Fruit fly (Drosophila melanogaster) whole organism, embryonic: ENCODE data around the gene Pvr.
A peak's percentile ranks its signal among the peaks of the same experiment; 100 is the strongest.

Source experiments
- CG10543 ChIP-seq: fragments of 200-800 bp; sonication (Bioruptor generic); optimal IDR thresholded peaks from 3 replicates; lab custom pipeline; 2017; ENCODE audit warnings: missing biosample characterization, mild to moderate bottlenecking, missing genetic modification characterization, moderate library complexity
- CG10959 ChIP-seq: fragments of 200-800 bp; sonication (Bioruptor generic); IDR thresholded peaks from 2 replicates; pipeline ENCODE4 v1.3.6; 2022; ENCODE audit warnings: missing biosample characterization, missing genetic modification characterization
- CG12104 ChIP-seq: fragments of 200-800 bp; sonication (Bioruptor generic); optimal IDR thresholded peaks from 3 replicates; lab custom pipeline; 2016; ENCODE audit warnings: missing biosample characterization, missing genetic modification characterization
- CG14667 ChIP-seq: fragments of 200-800 bp; sonication (Bioruptor generic); IDR thresholded peaks from 2 replicates; pipeline ENCODE4 v1.3.6; 2022; ENCODE audit warnings: missing biosample characterization, missing genetic modification characterization
- CG14965 ChIP-seq: fragments of 200-800 bp; sonication (Bioruptor generic); optimal IDR thresholded peaks from 2 replicates; lab custom pipeline; 2016; ENCODE audit warnings: missing biosample characterization, missing genetic modification characterization, borderline replicate concordance
- CG15011 ChIP-seq: fragments of 200-800 bp; sonication (Bioruptor generic); optimal IDR thresholded peaks from 3 replicates; lab custom pipeline; 2018; ENCODE audit warnings: missing biosample characterization, mild to moderate bottlenecking, missing genetic modification characterization
- CG15479 ChIP-seq: fragments of 200-800 bp; sonication (Bioruptor generic); optimal IDR thresholded peaks from 3 replicates; lab custom pipeline; 2019; ENCODE audit warnings: missing biosample characterization, mild to moderate bottlenecking, missing genetic modification characterization, moderate library complexity
- CG16863 ChIP-seq: fragments of 200-800 bp; sonication (Bioruptor generic); optimal IDR thresholded peaks from 3 replicates; lab custom pipeline; 2016; ENCODE audit warnings: missing biosample characterization, missing genetic modification characterization
- CG17328 ChIP-seq: fragments of 200-800 bp; sonication (Bioruptor generic); IDR thresholded peaks from 2 replicates; pipeline ENCODE4 v1.3.6; 2022; ENCODE audit warnings: missing biosample characterization, missing genetic modification characterization
- CG3407 ChIP-seq: fragments of 200-800 bp; sonication (Bioruptor generic); optimal IDR thresholded peaks from 2 replicates; lab custom pipeline; 2018; ENCODE audit warnings: missing biosample characterization, mild to moderate bottlenecking, missing genetic modification characterization
- CG6654 ChIP-seq: fragments of 200-800 bp; sonication (Bioruptor generic); optimal IDR thresholded peaks from 2 replicates; lab custom pipeline; 2017; ENCODE audit warnings: missing biosample characterization, mild to moderate bottlenecking, missing genetic modification characterization
- CG8089 ChIP-seq: fragments of 200-800 bp; sonication (Bioruptor generic); optimal IDR thresholded peaks from 3 replicates; lab custom pipeline; 2016; ENCODE audit warnings: missing biosample characterization, missing genetic modification characterization
- CG8281 ChIP-seq: fragments of 200-800 bp; sonication (Bioruptor generic); optimal IDR thresholded peaks from 2 replicates; lab custom pipeline; 2018; ENCODE audit warnings: missing biosample characterization, mild to moderate bottlenecking, missing genetic modification characterization, moderate library complexity
- CG8765 ChIP-seq: fragments of 200-800 bp; sonication (Bioruptor generic); IDR thresholded peaks from 2 replicates; pipeline ENCODE4 v1.3.6; 2022; ENCODE audit warnings: missing biosample characterization, missing genetic modification characterization
- CTCF ChIP-seq: fragments of 200-800 bp; sonication (Bioruptor generic); optimal IDR thresholded peaks from 2 replicates; lab custom pipeline; 2017; ENCODE audit warnings: missing biosample characterization, mild to moderate bottlenecking, missing genetic modification characterization, moderate library complexity
- D ChIP-seq, 2 experiments: fragments of 200-800 bp in 1 of 2; fragments of >200 bp in 1 of 2; sonication (Bioruptor generic) in 1 of 2; optimal IDR thresholded peaks; 2 replicates in 1 of 2; 3 replicates in 1 of 2; lab custom pipeline; 2017; ENCODE audit warnings: mild to moderate bottlenecking in 1 of 2, missing biosample characterization in 1 of 2, missing genetic modification characterization in 1 of 2, missing genetic modification reagents in 1 of 2
- HLHmδ ChIP-seq: fragments of 200-800 bp; sonication (Bioruptor generic); optimal IDR thresholded peaks from 2 replicates; lab custom pipeline; 2018; ENCODE audit warnings: missing biosample characterization, mild to moderate bottlenecking, missing genetic modification characterization, moderate library complexity
- Kr ChIP-seq: fragments of 200-800 bp; sonication (Bioruptor generic); optimal IDR thresholded peaks from 2 replicates; lab custom pipeline; 2017; ENCODE audit warnings: missing biosample characterization, mild to moderate bottlenecking, missing genetic modification characterization
- Lim3 ChIP-seq: fragments of 200-800 bp; sonication (Bioruptor generic); IDR thresholded peaks from 2 replicates; pipeline ENCODE4 v1.3.6; 2022; ENCODE audit warnings: missing biosample characterization, missing genetic modification characterization
- MESR4 ChIP-seq: fragments of 200-800 bp; sonication (Bioruptor generic); optimal IDR thresholded peaks from 2 replicates; lab custom pipeline; 2018; ENCODE audit warnings: missing biosample characterization, mild to moderate bottlenecking, missing genetic modification characterization, moderate library complexity
- Meics ChIP-seq: fragments of 200-800 bp; sonication (Bioruptor generic); optimal IDR thresholded peaks from 2 replicates; lab custom pipeline; 2017; ENCODE audit warnings: missing biosample characterization, mild to moderate bottlenecking, missing genetic modification characterization
- Neu2 ChIP-seq: fragments of 200-800 bp; sonication (Bioruptor generic); optimal IDR thresholded peaks from 3 replicates; lab custom pipeline; 2016; ENCODE audit warnings: missing biosample characterization, missing genetic modification characterization, borderline replicate concordance
- Nf-YA ChIP-seq: fragments of 200-800 bp; sonication (Bioruptor generic); IDR thresholded peaks from 2 replicates; pipeline ENCODE4 v1.3.6; 2022; ENCODE audit warnings: missing biosample characterization, missing genetic modification characterization
- Pdp1 ChIP-seq, 2 experiments: fragments of 200-800 bp; sonication (Bioruptor generic); optimal IDR thresholded peaks; 3 replicates each; lab custom pipeline; 2016; ENCODE audit warnings: missing biosample characterization in 2 of 2, missing genetic modification characterization in 2 of 2, mild to moderate bottlenecking in 1 of 2, moderate library complexity in 1 of 2
- Six4 ChIP-seq: fragments of 200-800 bp; sonication (Bioruptor generic); optimal IDR thresholded peaks from 2 replicates; lab custom pipeline; 2016; ENCODE audit warnings: missing biosample characterization, missing genetic modification characterization
- Sox102F ChIP-seq: fragments of 200-800 bp; sonication (Bioruptor generic); optimal IDR thresholded peaks from 2 replicates; lab custom pipeline; 2018; ENCODE audit warnings: missing biosample characterization, mild to moderate bottlenecking, missing genetic modification characterization, moderate library complexity
- YL-1 ChIP-seq: fragments of 200-800 bp; sonication (Bioruptor generic); optimal IDR thresholded peaks from 3 replicates; lab custom pipeline; 2017; ENCODE audit warnings: missing biosample characterization, mild to moderate bottlenecking, missing genetic modification characterization
- ab ChIP-seq: fragments of 200-800 bp; sonication (Bioruptor generic); optimal IDR thresholded peaks from 2 replicates; lab custom pipeline; 2016; ENCODE audit warnings: missing biosample characterization, missing genetic modification characterization
- bowl ChIP-seq: fragments of 200-800 bp; sonication (Bioruptor generic); IDR thresholded peaks from 2 replicates; pipeline ENCODE4 v1.3.6; 2022; ENCODE audit warnings: missing biosample characterization, missing genetic modification characterization
- dmrt11E ChIP-seq: fragments of 200-800 bp; sonication (Bioruptor generic); optimal IDR thresholded peaks from 3 replicates; lab custom pipeline; 2018; ENCODE audit warnings: missing biosample characterization, mild to moderate bottlenecking, missing genetic modification characterization, moderate library complexity
- inv ChIP-seq: fragments of 200-800 bp; sonication (Bioruptor generic); IDR thresholded peaks from 2 replicates; pipeline ENCODE4 v1.3.6; 2022; ENCODE audit warnings: missing biosample characterization, missing genetic modification characterization; ENCODE audit not compliant: partially characterized antibody
- jumu ChIP-seq: fragments of 200-800 bp; sonication (Bioruptor generic); optimal IDR thresholded peaks from 3 replicates; lab custom pipeline; 2016; ENCODE audit warnings: missing biosample characterization, missing genetic modification characterization
- luna ChIP-seq: fragments of 200-800 bp; sonication (Bioruptor generic); optimal IDR thresholded peaks from 2 replicates; lab custom pipeline; 2016; ENCODE audit warnings: missing biosample characterization, missing genetic modification characterization
- tna ChIP-seq: fragments of 200-800 bp; sonication (Bioruptor generic); IDR thresholded peaks from 2 replicates; pipeline ENCODE4 v1.3.6; 2022; ENCODE audit warnings: missing biosample characterization, missing genetic modification characterization; ENCODE audit not compliant: partially characterized antibody
- twi ChIP-seq: fragments of 200-800 bp; optimal IDR thresholded peaks from 2 replicates; lab custom pipeline; 2019; ENCODE audit warnings: missing biosample characterization, mild to moderate bottlenecking, missing genetic modification characterization, moderate library complexity
- vfl ChIP-seq: fragments of 200-800 bp; sonication (Bioruptor generic); optimal IDR thresholded peaks from 2 replicates; lab custom pipeline; 2016; ENCODE audit warnings: missing biosample characterization, missing genetic modification characterization
- zfh1 ChIP-seq: fragments of 200-800 bp; sonication (Bioruptor generic); IDR thresholded peaks from 3 replicates; pipeline ENCODE4 v1.3.6; 2022; ENCODE audit warnings: missing biosample characterization, missing genetic modification characterization

Pvr gene

dm6 chr2L:8211070-8211469, 28.6 kb downstream of the Pvr start, which contains the start of gene Ssb-c31a (continued):
- TF ChIP-seq MESR4 (GFP tag; lab: Kevin White, UChicago) = peak; percentile 2
- TF ChIP-seq jumu (GFP tag; lab: Kevin White, UChicago) = peak; percentile 7
- TF ChIP-seq CG8765 (GFP tag; lab: Robert Waterston, UW) = no peak
- TF ChIP-seq, all 482 proteins: peak for 247

- TF ChIP-seq Neu2 (GFP tag; lab: Kevin White, UChicago) (no peak), Meics (GFP tag; lab: Kevin White, UChicago) (no peak), CG16863 (no peak), Six4 (GFP tag; lab: Kevin White, UChicago) (no peak), CG6654 (GFP tag; lab: Kevin White, UChicago) (no peak), CG15011 (GFP tag; lab: Kevin White, UChicago) (no peak), CG12104 (GFP tag; lab: Kevin White, UChicago) (no peak), Kr (GFP tag; lab: Kevin White, UChicago) (no peak), CG8281 (tag; lab: Kevin White, UChicago) (no peak), Nf-YA (GFP tag; lab: Robert Waterston, UW) (0 out of 2 replicates have a peak, but pooled peaks have one; percentile 2), CG14667 (GFP tag; lab: Robert Waterston, UW) (no peak), CTCF (GFP tag; lab: Kevin White, UChicago) (peak; percentile 66), D (optimal IDR thresholded peaks at IDR 0.05; lab: Kevin White, UChicago) (peak; percentile 19), D (GFP tag; optimal IDR thresholded peaks at IDR 0.05; lab: Kevin White, UChicago) (no peak), dmrt11E (tag; lab: Kevin White, UChicago) (no peak), Sox102F (GFP tag; lab: Kevin White, UChicago) (no peak), inv (GFP tag; lab: Robert Waterston, UW) (no peak), YL-1 (GFP tag; lab: Kevin White, UChicago) (no peak), bowl (GFP tag; lab: Robert Waterston, UW) (no peak), ab (GFP tag; lab: Kevin White, UChicago) (no peak), CG3407 (GFP tag; lab: Kevin White, UChicago) (no peak), zfh1 (GFP tag; lab: Robert Waterston, UW) (0 out of 3 replicates have a peak, but pooled peaks have one; percentile 11), luna (GFP tag; lab: Kevin White, UChicago) (no peak)
Observed at dm6 chr2L:8210468-8210867, 29.2 kb downstream of the Pvr start.

- TF ChIP-seq CG15479 (peak; percentile 21), HLHmδ (GFP tag; lab: Kevin White, UChicago) (no peak), vfl (no peak), tna (GFP tag; lab: Robert Waterston, UW) (no peak), CG17328 (GFP tag; lab: Robert Waterston, UW) (no peak), dmrt11E (tag; lab: Kevin White, UChicago) (no peak), twi (tag; lab: Kevin White, UChicago) (peak; percentile 95), CG10959 (GFP tag; lab: Robert Waterston, UW) (no peak), CG14965 (GFP tag; lab: Kevin White, UChicago) (no peak), CG8089 (GFP tag; lab: Kevin White, UChicago) (no peak)
Observed at dm6 chr2L:8209362-8209761, 30.3 kb downstream of the Pvr start.

dm6 chr2L:8205871-8206270, 33.8 kb downstream of the Pvr start, which contains the start of gene CG8419:
Gene CG8419 (plus strand): TSS chr2L:8206171.
- TF ChIP-seq Pdp1 (GFP tag; optimal IDR thresholded peaks at IDR 0.05; lab: Kevin White, UChicago) (peak in 1 of 2 experiments; percentile 24), Lim3 (GFP tag; lab: Robert Waterston, UW) (0 out of 2 replicates have a peak, but pooled peaks have one; percentile 10), CG10543 (GFP tag; lab: Kevin White, UChicago) (no peak)
